Worm (Caenorhabditis elegans): Measurements from ENCODE around the gene enu-3.1.

The enu-3.1 gene

ce11 chrIII:10461164-10461546 lies 25.1 kb downstream of the enu-3.1 start, which contains the start of gene atx-2:
Gene atx-2 (plus strand): TSS chrIII:10461389.
- TF ChIP-seq che-1 (tag; optimal IDR thresholded peaks at IDR 0.05): peak; percentile 93
- peak; percentile 87 for TF ChIP-seq hlh-13 (GFP tag; optimal IDR thresholded peaks at IDR 0.05)
- TF ChIP-seq ceh-19 (GFP tag; optimal IDR thresholded peaks at IDR 0.05): peak; percentile 98
- TF ChIP-seq pag-3 (tag; optimal IDR thresholded peaks at IDR 0.05; ENCODE audit: borderline replicate concordance): peak; percentile 97
- TF ChIP-seq ttx-3 (tag; optimal IDR thresholded peaks at IDR 0.05): peak; percentile 98
- TF ChIP-seq lin-11 (tag; optimal IDR thresholded peaks at IDR 0.05): peak; percentile 94
- peak; percentile 96 for TF ChIP-seq mec-3 (tag; optimal IDR thresholded peaks at IDR 0.05; ENCODE audit: borderline replicate concordance)
- peak; percentile 98 for TF ChIP-seq nfya-1 (tag; optimal IDR thresholded peaks at IDR 0.05)
- TF ChIP-seq hlh-8 (tag; optimal IDR thresholded peaks at IDR 0.05): peak; percentile 99
- peak; percentile 96 for TF ChIP-seq elt-4 (tag; optimal IDR thresholded peaks at IDR 0.05)
- peak; percentile 96 for TF ChIP-seq nhr-232 (tag; optimal IDR thresholded peaks at IDR 0.05)
- peak; percentile 98 for TF ChIP-seq K09A11.1 (tag; optimal IDR thresholded peaks at IDR 0.05; ENCODE audit: insufficient read depth)
- TF ChIP-seq ceh-2 (tag; optimal IDR thresholded peaks at IDR 0.05): peak; percentile 97
- peak; percentile 95 for TF ChIP-seq C08G9.2 (tag; optimal IDR thresholded peaks at IDR 0.05)
- TF ChIP-seq ref-2 (tag; optimal IDR thresholded peaks at IDR 0.05): peak; percentile 99
- TF ChIP-seq madf-2 (tag; optimal IDR thresholded peaks at IDR 0.05): peak; percentile 96
- peak; percentile 93 for TF ChIP-seq ceh-24 (tag; optimal IDR thresholded peaks at IDR 0.05)
- TF ChIP-seq K02D7.2 (tag; optimal IDR thresholded peaks at IDR 0.05): peak; percentile 98
- TF ChIP-seq ama-1 (optimal IDR thresholded peaks at IDR 0.05): no peak
- TF ChIP-seq ceh-18 (tag; optimal IDR thresholded peaks at IDR 0.05): peak; percentile 94
- TF ChIP-seq sox-4 (tag; optimal IDR thresholded peaks at IDR 0.05): peak; percentile 99
- peak; percentile 99 for TF ChIP-seq ceh-31 (tag; optimal IDR thresholded peaks at IDR 0.05)
- TF ChIP-seq zip-5 (tag; optimal IDR thresholded peaks at IDR 0.05): peak; percentile 95
- peak; percentile 99 for TF ChIP-seq elt-2 (tag; optimal IDR thresholded peaks at IDR 0.05)
- peak; percentile 87 for TF ChIP-seq ceh-9 (tag; optimal IDR thresholded peaks at IDR 0.05)
- TF ChIP-seq dve-1 (tag; optimal IDR thresholded peaks at IDR 0.05): peak; percentile 78
- TF ChIP-seq ahr-1 (tag; optimal IDR thresholded peaks at IDR 0.05): peak; percentile 99
- peak; percentile 97 for TF ChIP-seq ceh-48 (tag; optimal IDR thresholded peaks at IDR 0.05)
- peak; percentile 99 for TF ChIP-seq rnt-1 (tag; optimal IDR thresholded peaks at IDR 0.05)
- TF ChIP-seq ceh-14 (tag; optimal IDR thresholded peaks at IDR 0.05): peak; percentile 99
- TF ChIP-seq pqm-1 (tag; optimal IDR thresholded peaks at IDR 0.05): peak; percentile 92
- TF ChIP-seq hlh-6 (tag; optimal IDR thresholded peaks at IDR 0.05): peak; percentile 98
- TF ChIP-seq F13H6.1 (tag; optimal IDR thresholded peaks at IDR 0.05): peak; percentile 97
- peak; percentile 99 for TF ChIP-seq ceh-45 (GFP tag; IDR thresholded peaks at IDR 0.05)
- TF ChIP-seq sdc-2 (tag; optimal IDR thresholded peaks at IDR 0.05): peak; percentile 89
- peak; percentile 92 for TF ChIP-seq odd-2 (tag; optimal IDR thresholded peaks at IDR 0.05)
- TF ChIP-seq ztf-16 (tag; optimal IDR thresholded peaks at IDR 0.05): peak; percentile 98
- TF ChIP-seq npax-4 (tag; optimal IDR thresholded peaks at IDR 0.05): peak; percentile 89
- TF ChIP-seq Y22D7AL.16 (tag; optimal IDR thresholded peaks at IDR 0.05): peak; percentile 93
- TF ChIP-seq unc-42 (tag; optimal IDR thresholded peaks at IDR 0.05): peak; percentile 84
- peak; percentile 81 for TF ChIP-seq nhr-11 (tag; optimal IDR thresholded peaks at IDR 0.05)
- peak; percentile 94 for TF ChIP-seq sox-2 (GFP tag; IDR thresholded peaks at IDR 0.05)
- peak; percentile 95 for TF ChIP-seq C38D4.7 (GFP tag; optimal IDR thresholded peaks at IDR 0.05)
- TF ChIP-seq fkh-6 (tag; optimal IDR thresholded peaks at IDR 0.05): peak; percentile 95
- peak; percentile 97 for TF ChIP-seq T23F11.4 (GFP tag; optimal IDR thresholded peaks at IDR 0.05)
- peak; percentile 98 for TF ChIP-seq pat-9 (tag; optimal IDR thresholded peaks at IDR 0.05)
- TF ChIP-seq ceh-6 (GFP tag; optimal IDR thresholded peaks at IDR 0.05): peak; percentile 97
- peak; percentile 96 for TF ChIP-seq hlh-15 (tag; optimal IDR thresholded peaks at IDR 0.05)
- peak; percentile 98 for TF ChIP-seq gmeb-2 (tag; optimal IDR thresholded peaks at IDR 0.05)
- TF ChIP-seq ceh-34 (tag; optimal IDR thresholded peaks at IDR 0.05): peak; percentile 99
- TF ChIP-seq unc-3 (GFP tag; conservative IDR thresholded peaks at IDR 0.05): peak; percentile 98
- TF ChIP-seq unc-3 (tag; optimal IDR thresholded peaks at IDR 0.05): peak; percentile 99
- TF ChIP-seq hlh-30 (tag; optimal IDR thresholded peaks at IDR 0.05; ENCODE audit: insufficient read depth): peak; percentile 74
